Worm (Caenorhabditis elegans) whole organism, L4 larva: ENCODE results near the gene T16G12.8.
A peak's percentile ranks its signal among the peaks of the same experiment; 100 is the strongest.

ENCODE experiments used
- F26F4.8 ChIP-seq: fragments of 200-800 bp; sonication (Bioruptor generic); conservative IDR thresholded peaks from 2 replicates; pipeline ENCODE4 v1.3.6; 2022; ENCODE audit warnings: missing genetic modification characterization, missing compliant biosample characterization
- F37D6.2 ChIP-seq: sonication (generic microtip); optimal IDR thresholded peaks from 2 replicates; lab custom pipeline; 2016; ENCODE audit warnings: mild to moderate bottlenecking, missing genetic modification characterization, missing compliant biosample characterization
- Y48G9A.11 ChIP-seq: fragments of 200-800 bp; sonication (Bioruptor generic); IDR thresholded peaks from 2 replicates; pipeline ENCODE4 v1.3.6; 2022; ENCODE audit warnings: missing genetic modification reagents, missing genetic modification characterization, missing compliant biosample characterization
- Y5F2A.4 ChIP-seq: fragments of 200-800 bp; sonication (Bioruptor generic); optimal IDR thresholded peaks from 2 replicates; lab custom pipeline; 2018; ENCODE audit warnings: mild to moderate bottlenecking, missing genetic modification characterization, missing compliant biosample characterization
- ZK546.5 ChIP-seq, 2 experiments: sonication (generic microtip); optimal IDR thresholded peaks; 2 replicates each; lab custom pipeline; 2017; ENCODE audit warnings: missing biosample characterization in 2 of 2, missing genetic modification characterization in 2 of 2
- aha-1 ChIP-seq: fragments of 150-350 bp; peaks from one replicate; lab custom pipeline; 2014; ENCODE audit warnings: missing biosample characterization, missing genetic modification characterization
- ama-1 ChIP-seq: fragments of 150-350 bp; optimal IDR thresholded peaks from 2 replicates; lab custom pipeline; 2014; ENCODE audit warnings: inconsistent platforms, mixed read lengths
- attf-4 ChIP-seq: sonication (generic microtip); optimal IDR thresholded peaks from 3 replicates; lab custom pipeline; 2017; ENCODE audit warnings: missing biosample characterization, missing genetic modification characterization
- ceh-28 ChIP-seq: fragments of 150-350 bp; optimal IDR thresholded peaks from 2 replicates; lab custom pipeline; 2014; ENCODE audit warnings: missing biosample characterization, missing genetic modification reagents, missing genetic modification characterization
- ceh-44 ChIP-seq: fragments of 200-800 bp; sonication (Bioruptor generic); IDR thresholded peaks from 2 replicates; pipeline ENCODE4 v1.3.6; 2022; ENCODE audit warnings: missing genetic modification reagents, missing genetic modification characterization, missing compliant biosample characterization
- ceh-82 ChIP-seq: sonication (generic microtip); optimal IDR thresholded peaks from 2 replicates; lab custom pipeline; 2017; ENCODE audit warnings: missing biosample characterization, missing genetic modification characterization
- daf-16 ChIP-seq, 3 experiments: sonication (generic microtip); optimal IDR thresholded peaks; 2 replicates each; lab custom pipeline; 2016 to 2017; ENCODE audit warnings: missing genetic modification characterization in 3 of 3, missing genetic modification reagents in 3 of 3, mild to moderate bottlenecking in 2 of 3, missing compliant biosample characterization in 2 of 3, missing biosample characterization in 1 of 3, moderate library complexity in 1 of 3
- dmd-6 ChIP-seq: fragments of 200-800 bp; sonication (Bioruptor generic); IDR thresholded peaks from 2 replicates; pipeline ENCODE4 v1.3.6; 2022; ENCODE audit warnings: missing genetic modification reagents, missing genetic modification characterization, missing compliant biosample characterization
- duxl-1 ChIP-seq: sonication (generic microtip); optimal IDR thresholded peaks from 2 replicates; lab custom pipeline; 2016; ENCODE audit warnings: mild to moderate bottlenecking, missing genetic modification characterization, moderate library complexity, missing compliant biosample characterization; ENCODE audit not compliant: poor library complexity
- egl-27 ChIP-seq: sonication (generic microtip); optimal IDR thresholded peaks from 3 replicates; lab custom pipeline; 2017; ENCODE audit warnings: missing biosample characterization, missing genetic modification reagents, missing genetic modification characterization
- fkh-10 ChIP-seq: fragments of 150-350 bp; optimal IDR thresholded peaks from 2 replicates; lab custom pipeline; 2014; ENCODE audit warnings: missing biosample characterization, missing genetic modification reagents, missing genetic modification characterization
- hif-1 ChIP-seq, 2 experiments: sonication (generic microtip); optimal IDR thresholded peaks; 2 replicates each; lab custom pipeline; 2016 to 2017; ENCODE audit warnings: missing compliant biosample characterization in 2 of 2, missing genetic modification characterization in 2 of 2, missing genetic modification reagents in 2 of 2, missing genotype in 2 of 2, mild to moderate bottlenecking in 1 of 2
- hmg-1.1 ChIP-seq: fragments of 200-800 bp; sonication (Bioruptor generic); IDR thresholded peaks from 2 replicates; pipeline ENCODE4 v1.3.6; 2022; ENCODE audit warnings: missing genetic modification reagents, missing genetic modification characterization, missing compliant biosample characterization
- lim-7 ChIP-seq: fragments of 200-800 bp; sonication (Bioruptor generic); IDR thresholded peaks from 2 replicates; pipeline ENCODE4 v1.3.6; 2022; ENCODE audit warnings: missing genetic modification characterization, missing compliant biosample characterization
- lir-3 ChIP-seq: sonication (generic microtip); optimal IDR thresholded peaks from 2 replicates; lab custom pipeline; 2016; ENCODE audit warnings: mild to moderate bottlenecking, missing genetic modification characterization, missing compliant biosample characterization
- madf-5 ChIP-seq, 2 experiments: fragments of 200-800 bp; sonication (Bioruptor generic); IDR thresholded peaks; 2 replicates each; pipeline ENCODE4 v1.3.6; 2022; ENCODE audit warnings: missing compliant biosample characterization in 2 of 2, missing genetic modification characterization in 2 of 2
- madf-9 ChIP-seq: fragments of 200-800 bp; sonication (Bioruptor generic); conservative IDR thresholded peaks from 2 replicates; pipeline ENCODE4 v1.3.6; 2022; ENCODE audit warnings: missing genetic modification reagents, missing genetic modification characterization, missing compliant biosample characterization
- mdt-29 ChIP-seq: fragments of 200-800 bp; sonication (Bioruptor generic); IDR thresholded peaks from 2 replicates; pipeline ENCODE4 v1.3.6; 2022; ENCODE audit warnings: missing genetic modification reagents, missing genetic modification characterization, missing compliant biosample characterization
- mes-2 ChIP-seq: sonication (generic microtip); optimal IDR thresholded peaks from 2 replicates; lab custom pipeline; 2016; ENCODE audit warnings: missing genotype, mild to moderate bottlenecking, missing genetic modification characterization, missing compliant biosample characterization; ENCODE audit not compliant: poor library complexity, severe bottlenecking
- nhr-11 ChIP-seq: fragments of 150-350 bp; optimal IDR thresholded peaks from 2 replicates; lab custom pipeline; 2014; ENCODE audit warnings: missing biosample characterization, missing genetic modification characterization
- nhr-25 ChIP-seq: sonication (generic microtip); optimal IDR thresholded peaks from 2 replicates; lab custom pipeline; 2017; ENCODE audit warnings: missing genetic modification characterization, mild to moderate bottlenecking, missing compliant biosample characterization, antibody characterized with exemption, moderate library complexity, borderline replicate concordance; ENCODE audit not compliant: insufficient read depth
- nhr-6 ChIP-seq: fragments of 150-350 bp; optimal IDR thresholded peaks from 2 replicates; lab custom pipeline; 2014; ENCODE audit warnings: missing biosample characterization, missing genetic modification characterization
- pha-4 ChIP-seq, 2 experiments: fragments of 150-350 bp in 1 of 2; fragments of 200-800 bp in 1 of 2; sonication (Bioruptor generic) in 1 of 2; IDR thresholded peaks in 1 of 2; optimal IDR thresholded peaks in 1 of 2; 2 replicates each; pipeline versions ENCODE4 v1.3.6 to Lab custom; 2014 to 2022; ENCODE audit warnings: missing genetic modification characterization in 2 of 2, missing genetic modification reagents in 2 of 2, missing biosample characterization in 1 of 2, missing compliant biosample characterization in 1 of 2
- saeg-2 ChIP-seq: fragments of 200-800 bp; sonication (Bioruptor generic); IDR thresholded peaks from 2 replicates; pipeline ENCODE4 v1.3.6; 2022; ENCODE audit warnings: missing genetic modification reagents, missing genetic modification characterization, missing compliant biosample characterization
- skn-1 ChIP-seq: fragments of 150-350 bp; optimal IDR thresholded peaks from 2 replicates; lab custom pipeline; 2014; ENCODE audit warnings: missing biosample characterization, missing genetic modification characterization
- spr-1 ChIP-seq: sonication (generic microtip); optimal IDR thresholded peaks from 2 replicates; lab custom pipeline; 2016; ENCODE audit warnings: mild to moderate bottlenecking, missing genetic modification characterization, missing compliant biosample characterization
- tag-97 ChIP-seq: fragments of 200-800 bp; sonication (Bioruptor generic); IDR thresholded peaks from 2 replicates; pipeline ENCODE4 v1.3.6; 2022; ENCODE audit warnings: missing genetic modification characterization, missing compliant biosample characterization
- tra-1 ChIP-seq: fragments of 200-800 bp; sonication (Bioruptor generic); IDR thresholded peaks from 2 replicates; pipeline ENCODE4 v1.3.6; 2022; ENCODE audit warnings: missing genetic modification reagents, missing genetic modification characterization, missing compliant biosample characterization
- unc-62 ChIP-seq, 3 experiments: fragments of 150-350 bp in 1 of 3; sonication (generic microtip); optimal IDR thresholded peaks in 2 of 3; peaks in 1 of 3; 1 replicate in 1 of 3; 2 replicates in 2 of 3; lab custom pipeline; 2014 to 2017; ENCODE audit warnings: missing biosample characterization in 3 of 3, missing genetic modification characterization in 3 of 3, missing genetic modification reagents in 3 of 3, missing genotype in 1 of 3

T16G12.8 gene

DNA sequence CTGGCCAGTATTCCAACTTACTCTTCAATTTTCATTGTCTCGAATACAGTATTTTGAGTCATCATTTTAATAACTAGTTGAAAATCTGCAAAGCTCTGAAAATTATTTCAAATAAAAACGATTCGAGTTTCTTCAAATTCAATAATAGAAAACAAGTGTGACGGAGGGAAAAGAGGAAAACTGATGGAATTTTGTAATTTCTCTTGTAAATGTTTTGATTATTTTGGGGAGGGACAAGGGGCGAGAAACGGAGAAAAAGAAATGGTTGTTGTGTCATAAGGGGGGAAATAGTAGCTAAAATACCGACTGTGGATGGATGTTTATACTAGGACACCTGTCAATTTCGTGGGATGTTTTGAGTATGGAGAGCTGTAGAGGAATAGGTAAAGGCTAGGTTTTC lies 19.0 kb downstream of the T16G12.8 start, which contains the start of gene T16G12.9:
T16G12.9 (minus strand) TSS at position 101 of the 400 bp plus-strand sequence.
- TF ChIP-seq attf-4 (tag; lab: Kevin White, UChicago) = no peak
- TF ChIP-seq unc-62 (GFP tag; optimal IDR thresholded peaks at IDR 0.05 in 1 of 2; lab: Kevin White, UChicago) = no peak
- TF ChIP-seq unc-62 (tag; optimal IDR thresholded peaks at IDR 0.05; lab: Kevin White, UChicago) = no peak
- no peak for TF ChIP-seq ZK546.5 (tag; optimal IDR thresholded peaks at IDR 0.05; lab: Kevin White, UChicago)
- no peak for TF ChIP-seq lim-7 (GFP tag; lab: Robert Waterston, UW)
- no peak for TF ChIP-seq daf-16 (GFP tag; optimal IDR thresholded peaks at IDR 0.05; lab: Kevin White, UChicago)
- no peak for TF ChIP-seq daf-16 (tag; optimal IDR thresholded peaks at IDR 0.05; lab: Kevin White, UChicago)
- no peak for TF ChIP-seq Y5F2A.4 (GFP tag; lab: Kevin White, UChicago)
- no peak for TF ChIP-seq lir-3 (tag; lab: Kevin White, UChicago)
- TF ChIP-seq egl-27 (tag; lab: Kevin White, UChicago) = no peak
- no peak for TF ChIP-seq ama-1

DNA sequence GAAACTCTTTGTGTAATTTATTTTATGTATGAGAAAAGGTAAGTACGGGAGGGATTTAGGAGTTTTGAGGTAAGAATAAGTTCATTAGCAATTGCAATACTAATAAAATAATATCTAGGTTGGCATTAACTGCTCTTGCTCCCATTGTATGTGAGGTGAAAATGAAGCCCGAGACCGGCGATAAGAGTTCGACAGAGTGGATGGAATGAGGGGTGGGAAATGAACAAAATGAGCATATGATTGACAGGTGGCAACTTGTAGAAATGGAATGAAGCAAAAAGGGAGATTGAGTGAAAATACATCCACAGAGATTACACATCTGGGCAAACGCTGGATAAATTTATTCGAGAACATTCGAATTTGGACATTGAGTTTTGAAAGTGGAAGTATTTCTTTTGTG lies 19.7 kb downstream of the T16G12.8 start:
- TF ChIP-seq tra-1 (GFP tag; lab: Robert Waterston, UW) (peak; percentile 94), spr-1 (tag; lab: Kevin White, UChicago) (no peak), dmd-6 (peak; percentile 54)

DNA sequence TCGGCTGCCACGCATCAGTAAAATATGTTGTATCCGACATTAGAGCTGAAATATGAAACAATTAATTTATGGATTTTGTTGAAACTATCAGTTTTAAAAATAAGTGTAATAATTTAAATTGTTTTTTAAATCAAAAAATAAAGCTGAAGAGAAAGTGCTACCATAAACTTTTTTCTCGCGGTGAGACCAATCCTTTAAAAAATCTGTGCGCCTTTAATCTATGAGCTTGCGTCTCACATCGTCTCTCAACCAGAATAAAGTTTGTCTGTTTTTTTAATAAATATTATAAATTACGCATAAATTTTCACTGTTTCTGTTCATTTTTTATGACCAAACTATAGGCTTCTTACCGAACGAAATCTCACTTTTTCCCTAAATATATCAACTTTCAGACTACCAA lies 24.1 kb downstream of the T16G12.8 start, which contains the start of gene T16H12.3:
T16H12.3 (minus strand) TSS at position 51 of the 400 bp plus-strand sequence.
- TF ChIP-seq mdt-29 (GFP tag; lab: Robert Waterston, UW) (no peak), Y48G9A.11 (no peak), lir-3 (tag; lab: Kevin White, UChicago) (no peak), ceh-28 (tag; lab: Kevin White, UChicago) (no peak), F37D6.2 (tag; lab: Kevin White, UChicago) (no peak), unc-62 (GFP tag; optimal IDR thresholded peaks at IDR 0.05 in 1 of 2; lab: Kevin White, UChicago) (no peak), unc-62 (tag; optimal IDR thresholded peaks at IDR 0.05; lab: Kevin White, UChicago) (no peak), nhr-11 (tag; lab: Kevin White, UChicago) (no peak), spr-1 (tag; lab: Kevin White, UChicago) (no peak), saeg-2 (GFP tag; lab: Robert Waterston, UW) (no peak)

DNA sequence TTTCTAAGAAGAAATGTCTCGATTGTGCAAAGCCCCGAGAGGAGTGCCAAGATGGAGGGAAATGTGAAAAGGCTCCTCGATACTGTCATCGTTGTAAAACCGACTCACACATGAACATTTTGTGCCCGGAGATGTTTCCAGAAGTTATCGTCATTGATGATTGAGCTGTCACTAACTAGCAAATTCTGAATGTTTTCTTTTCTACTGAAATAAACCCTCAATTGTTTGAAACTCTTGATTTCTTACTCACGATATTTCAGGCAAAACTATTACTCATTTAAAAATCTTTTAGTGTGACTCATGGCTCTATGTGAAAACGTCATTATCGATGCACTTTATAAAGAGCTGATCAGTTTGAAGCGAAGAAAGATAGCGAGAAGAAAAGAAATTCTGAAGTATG lies 26.0 kb downstream of the T16G12.8 start, which contains the start of gene T16H12.13:
T16H12.13 (plus strand) TSS at position 301 of the 400 bp plus-strand sequence.
- no peak for TF ChIP-seq mes-2 (tag; lab: Kevin White, UChicago)
- TF ChIP-seq madf-9 = no peak
- TF ChIP-seq tag-97 = no peak
- no peak for TF ChIP-seq pha-4 (GFP tag; IDR thresholded peaks at IDR 0.05; lab: Robert Waterston, UW)
- TF ChIP-seq pha-4 (tag; optimal IDR thresholded peaks at IDR 0.05; lab: Kevin White, UChicago) = no peak
- no peak for TF ChIP-seq madf-5 (GFP tag; IDR thresholded peaks at IDR 0.05; lab: Robert Waterston, UW)
- no peak for TF ChIP-seq skn-1 (tag; lab: Kevin White, UChicago)
- no peak for TF ChIP-seq attf-4 (tag; lab: Kevin White, UChicago)
- no peak for TF ChIP-seq nhr-25 (tag; lab: Kevin White, UChicago)
- no peak for TF ChIP-seq nhr-6 (tag; lab: Kevin White, UChicago)
- no peak for TF ChIP-seq fkh-10 (GFP tag; lab: Kevin White, UChicago)

DNA sequence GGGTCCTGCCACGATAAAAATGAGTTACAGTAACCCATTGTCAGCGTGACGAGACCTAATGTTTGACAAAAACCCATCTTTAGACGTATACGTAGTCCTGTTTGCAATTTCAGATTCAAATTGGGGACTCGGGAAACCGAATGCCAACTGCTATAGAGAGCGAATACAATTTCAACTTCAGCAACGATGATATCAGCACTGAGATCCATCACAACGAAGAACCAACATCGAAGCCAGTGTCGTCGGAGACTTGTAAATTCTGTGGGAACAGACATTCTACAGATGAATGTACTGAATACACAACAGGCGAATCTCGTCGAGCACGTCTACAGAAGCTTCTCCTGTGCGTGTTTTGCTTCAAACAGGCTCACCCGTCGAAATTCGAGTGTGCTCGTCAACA lies 26.5 kb downstream of the T16G12.8 start:
- no peak for TF ChIP-seq hmg-1.1 (GFP tag; lab: Robert Waterston, UW)
- no peak for TF ChIP-seq F26F4.8 (GFP tag; lab: Robert Waterston, UW)
- TF ChIP-seq ceh-82 = no peak
- TF ChIP-seq aha-1 = peak; percentile 91
- TF ChIP-seq hif-1 (tag; optimal IDR thresholded peaks at IDR 0.05; lab: Kevin White, UChicago) = no peak
- TF ChIP-seq ceh-44 (GFP tag; lab: Robert Waterston, UW) = no peak
- TF ChIP-seq unc-62 (GFP tag; optimal IDR thresholded peaks at IDR 0.05 in 1 of 2; lab: Kevin White, UChicago) = peak in 1 of 2 experiments; percentile 22
- TF ChIP-seq unc-62 (tag; optimal IDR thresholded peaks at IDR 0.05; lab: Kevin White, UChicago) = no peak
- TF ChIP-seq egl-27 (tag; lab: Kevin White, UChicago) = no peak
- TF ChIP-seq daf-16 (GFP tag; optimal IDR thresholded peaks at IDR 0.05; lab: Kevin White, UChicago) = no peak
- TF ChIP-seq daf-16 (tag; optimal IDR thresholded peaks at IDR 0.05; lab: Kevin White, UChicago) = no peak
- no peak for TF ChIP-seq duxl-1 (tag; lab: Kevin White, UChicago)
- no peak for TF ChIP-seq dmd-6
- TF ChIP-seq, all 104 proteins: peak for 2
